Fruit fly (Drosophila melanogaster) whole organism, pupa: ENCODE data around the gene Ufl1.

Experiments
- CG14655 ChIP-seq: fragments of 200-800 bp; sonication (Bioruptor generic); optimal IDR thresholded peaks from 3 replicates; lab custom pipeline; 2017; ENCODE audit warnings: mild to moderate bottlenecking, missing biosample characterization, missing genetic modification reagents, missing genetic modification characterization
- CG17806 ChIP-seq: fragments of 200-800 bp; sonication (Bioruptor generic); optimal IDR thresholded peaks from 2 replicates; lab custom pipeline; 2018; ENCODE audit warnings: missing biosample characterization, mild to moderate bottlenecking, missing genetic modification characterization, moderate library complexity
- CG8159 ChIP-seq: fragments of 200-800 bp; sonication (Bioruptor generic); optimal IDR thresholded peaks from 3 replicates; lab custom pipeline; 2018; ENCODE audit warnings: missing biosample characterization, mild to moderate bottlenecking, missing genetic modification characterization, moderate library complexity
- D1 ChIP-seq: fragments of 200-800 bp; sonication (Bioruptor generic); optimal IDR thresholded peaks from 2 replicates; lab custom pipeline; 2018; ENCODE audit warnings: missing biosample characterization, mild to moderate bottlenecking, missing genetic modification characterization, moderate library complexity
- EcR ChIP-seq: fragments of 200-800 bp; sonication (Bioruptor generic); optimal IDR thresholded peaks from 3 replicates; lab custom pipeline; 2019; ENCODE audit warnings: missing biosample characterization, missing genetic modification characterization, mild to moderate bottlenecking, moderate library complexity, missing genetic modification reagents
- gl ChIP-seq: fragments of 200-800 bp; sonication (Bioruptor generic); optimal IDR thresholded peaks from 2 replicates; lab custom pipeline; 2018; ENCODE audit warnings: missing biosample characterization, mild to moderate bottlenecking, missing genetic modification characterization

- TF ChIP-seq CG14655 (GFP tag; lab: Kevin White, UChicago) = no peak
- no peak for TF ChIP-seq EcR (GFP tag; lab: Kevin White, UChicago)
- no peak for TF ChIP-seq D1 (tag; lab: Kevin White, UChicago)
- TF ChIP-seq CG8159 (tag; lab: Kevin White, UChicago) = no peak
- no peak for TF ChIP-seq CG17806
- no peak for TF ChIP-seq gl (tag; lab: Kevin White, UChicago)
Measured at dm6 chr3R:7035703-7036266, 38.5 kb downstream of the Ufl1 start.
